Worm (Caenorhabditis elegans) whole organism, mixed stage, embryonic: ENCODE results near the gene Y71H2AM.29.

Experiments
- M03D4.4 ChIP-seq: sonication (generic microtip); optimal IDR thresholded peaks from 2 replicates; lab custom pipeline; 2017; ENCODE audit warnings: mild to moderate bottlenecking, missing genetic modification characterization, missing compliant biosample characterization
- bed-3 ChIP-seq: fragments of 200-800 bp; sonication (Bioruptor generic); optimal IDR thresholded peaks from 3 replicates; lab custom pipeline; 2018; ENCODE audit warnings: mild to moderate bottlenecking, missing genetic modification characterization, moderate library complexity, missing compliant biosample characterization
- blmp-1 ChIP-seq: fragments of 150-350 bp; optimal IDR thresholded peaks from 2 replicates; lab custom pipeline; 2014; ENCODE audit warnings: missing biosample characterization, missing genetic modification characterization
- ceh-39 ChIP-seq: fragments of 150-350 bp; optimal IDR thresholded peaks from 2 replicates; lab custom pipeline; 2014; ENCODE audit warnings: missing biosample characterization, missing genetic modification characterization
- ceh-43 ChIP-seq: fragments of 200-800 bp; sonication (Bioruptor generic); optimal IDR thresholded peaks from 2 replicates; lab custom pipeline; 2018; ENCODE audit warnings: mild to moderate bottlenecking, missing genetic modification characterization, moderate library complexity, missing compliant biosample characterization
- ceh-83 ChIP-seq: fragments of 200-800 bp; sonication (Bioruptor generic); optimal IDR thresholded peaks from 2 replicates; lab custom pipeline; 2018; ENCODE audit warnings: mild to moderate bottlenecking, missing genetic modification characterization, missing compliant biosample characterization
- cnd-1 ChIP-seq: fragments of 200-800 bp; sonication (Bioruptor generic); optimal IDR thresholded peaks from 2 replicates; lab custom pipeline; 2018; ENCODE audit warnings: mild to moderate bottlenecking, missing genetic modification characterization, missing compliant biosample characterization
- drap-1 ChIP-seq: fragments of 200-800 bp; sonication (Bioruptor generic); optimal IDR thresholded peaks from 3 replicates; lab custom pipeline; 2018; ENCODE audit warnings: mild to moderate bottlenecking, missing genetic modification characterization, missing compliant biosample characterization
- elt-1 ChIP-seq: sonication (generic microtip); optimal IDR thresholded peaks from 2 replicates; lab custom pipeline; 2017; ENCODE audit warnings: missing genetic modification characterization, mild to moderate bottlenecking, missing compliant biosample characterization, antibody characterized with exemption, moderate library complexity, borderline replicate concordance; ENCODE audit not compliant: insufficient read depth
- elt-3 ChIP-seq: fragments of 150-350 bp; optimal IDR thresholded peaks from 2 replicates; lab custom pipeline; 2014; ENCODE audit warnings: missing biosample characterization, missing genetic modification characterization
- flh-1 ChIP-seq: fragments of 200-800 bp; sonication (Bioruptor generic); optimal IDR thresholded peaks from 2 replicates; lab custom pipeline; 2018; ENCODE audit warnings: mild to moderate bottlenecking, missing genetic modification characterization, moderate library complexity, missing compliant biosample characterization
- hlh-1 ChIP-seq: fragments of 150-350 bp; optimal IDR thresholded peaks from 2 replicates; lab custom pipeline; 2014; ENCODE audit warnings: missing biosample characterization, missing genetic modification reagents, missing genetic modification characterization
- lin-13 ChIP-seq: fragments of 150-350 bp; optimal IDR thresholded peaks from 2 replicates; lab custom pipeline; 2014; ENCODE audit warnings: missing biosample characterization, missing genetic modification characterization
- mab-5 ChIP-seq: fragments of 150-350 bp; optimal IDR thresholded peaks from 2 replicates; lab custom pipeline; 2014; ENCODE audit warnings: missing biosample characterization, missing genetic modification characterization
- mep-1 ChIP-seq: fragments of 150-350 bp; optimal IDR thresholded peaks from 2 replicates; lab custom pipeline; 2017; ENCODE audit warnings: missing biosample characterization, missing genetic modification reagents, missing genetic modification characterization, inconsistent platforms
- mls-2 ChIP-seq: sonication (generic microtip); optimal IDR thresholded peaks from 2 replicates; lab custom pipeline; 2016; ENCODE audit warnings: mild to moderate bottlenecking, missing genetic modification characterization, moderate library complexity, missing compliant biosample characterization
- nhr-12 ChIP-seq: fragments of 150-350 bp; optimal IDR thresholded peaks from 2 replicates; lab custom pipeline; 2014; ENCODE audit warnings: missing biosample characterization, missing genetic modification characterization
- nhr-2 ChIP-seq: fragments of 150-350 bp; optimal IDR thresholded peaks from 2 replicates; lab custom pipeline; 2014; ENCODE audit warnings: missing biosample characterization, missing genetic modification characterization
- nhr-28 ChIP-seq: fragments of 150-350 bp; optimal IDR thresholded peaks from 2 replicates; lab custom pipeline; 2014; ENCODE audit warnings: missing biosample characterization, missing genetic modification characterization
- nhr-76 ChIP-seq: sonication (generic microtip); optimal IDR thresholded peaks from 2 replicates; lab custom pipeline; 2017; ENCODE audit warnings: missing biosample characterization, missing genetic modification characterization
- pha-4 ChIP-seq: fragments of 150-350 bp; optimal IDR thresholded peaks from 2 replicates; lab custom pipeline; 2018; ENCODE audit warnings: missing biosample characterization, missing genetic modification reagents, missing genetic modification characterization
- sem-2 ChIP-seq: fragments of 200-800 bp; sonication (Bioruptor generic); optimal IDR thresholded peaks from 2 replicates; lab custom pipeline; 2018; ENCODE audit warnings: mild to moderate bottlenecking, missing genetic modification characterization, missing compliant biosample characterization
- snpc-4 ChIP-seq: fragments of 150-350 bp; optimal IDR thresholded peaks from 2 replicates; lab custom pipeline; 2014; ENCODE audit warnings: missing biosample characterization, missing genetic modification characterization
- tbx-8 ChIP-seq: fragments of 200-800 bp; sonication (Bioruptor generic); optimal IDR thresholded peaks from 2 replicates; lab custom pipeline; 2018; ENCODE audit warnings: mild to moderate bottlenecking, missing genetic modification characterization, moderate library complexity, missing compliant biosample characterization
- unc-62 ChIP-seq: fragments of 150-350 bp; optimal IDR thresholded peaks from 2 replicates; lab custom pipeline; 2014; ENCODE audit warnings: missing biosample characterization, missing genetic modification reagents, missing genetic modification characterization
- zip-8 ChIP-seq: fragments of 150-350 bp; optimal IDR thresholded peaks from 2 replicates; lab custom pipeline; 2014; ENCODE audit warnings: missing biosample characterization, missing genetic modification characterization
- ztf-11 ChIP-seq: fragments of 150-350 bp; optimal IDR thresholded peaks from 2 replicates; lab custom pipeline; 2014; ENCODE audit warnings: missing biosample characterization, missing genetic modification characterization

Gene Y71H2AM.29

DNA sequence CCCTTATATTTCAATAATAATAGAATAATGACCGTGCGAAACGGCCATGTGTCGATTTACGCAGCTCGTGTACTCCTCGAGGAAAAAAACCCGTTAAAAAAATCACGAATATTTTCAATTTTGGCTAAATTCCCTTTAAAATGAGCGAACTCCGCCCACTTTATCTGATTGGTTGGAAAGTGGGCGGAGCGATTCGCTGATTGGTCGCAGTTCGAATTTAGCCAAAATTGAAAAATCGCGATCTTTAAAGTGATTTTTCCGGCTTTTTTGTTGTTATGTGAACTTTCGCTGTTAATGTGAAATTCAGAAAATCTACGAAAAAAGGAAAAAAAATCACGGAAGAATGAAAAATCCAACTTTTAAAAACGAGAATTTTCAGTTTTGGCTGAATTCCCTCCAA, 14.7 kb upstream of the Y71H2AM.29 start:
- no peak for TF ChIP-seq sem-2 (GFP tag; lab: Kevin White, UChicago)

DNA sequence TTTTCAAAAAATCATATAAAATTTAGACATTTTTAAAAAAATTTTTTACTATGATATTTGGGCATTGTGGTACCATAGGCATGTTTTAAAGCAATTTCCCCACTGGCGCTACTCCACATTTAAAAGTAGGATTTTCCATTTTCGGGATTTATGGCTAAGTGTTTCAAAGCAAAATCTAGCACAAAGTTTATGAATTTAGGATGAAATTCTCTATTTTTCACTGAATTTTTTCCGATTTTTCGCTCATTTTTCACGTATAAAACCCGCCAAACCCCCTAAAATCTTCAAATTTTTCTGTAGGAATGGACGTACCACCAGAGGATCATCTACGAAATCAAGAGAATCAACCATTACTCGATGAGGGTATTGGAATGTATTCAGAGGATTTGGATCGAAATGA, 13.6 kb upstream of the Y71H2AM.29 start, which contains the start of gene pipp-4P:
TSS of gene pipp-4P (plus strand) at position 301 of the 400 bp plus-strand sequence.
- no peak for TF ChIP-seq snpc-4 (tag; lab: Kevin White, UChicago)
- no peak for TF ChIP-seq nhr-76 (tag; lab: Kevin White, UChicago)
- no peak for TF ChIP-seq drap-1
- no peak for TF ChIP-seq mep-1 (tag; lab: Kevin White, UChicago)
- TF ChIP-seq M03D4.4 (tag; lab: Kevin White, UChicago): no peak
- no peak for TF ChIP-seq pha-4 (tag; lab: Kevin White, UChicago)
- TF ChIP-seq ceh-39 (tag; lab: Kevin White, UChicago): no peak
- TF ChIP-seq lin-13 (tag; lab: Kevin White, UChicago): no peak
- no peak for TF ChIP-seq nhr-12
- no peak for TF ChIP-seq ztf-11 (tag; lab: Kevin White, UChicago)
- no peak for TF ChIP-seq hlh-1 (tag; lab: Kevin White, UChicago)
- no peak for TF ChIP-seq ceh-43 (GFP tag; lab: Kevin White, UChicago)
- no peak for TF ChIP-seq bed-3 (GFP tag; lab: Kevin White, UChicago)
- TF ChIP-seq nhr-28: no peak
- TF ChIP-seq mab-5 (tag; lab: Kevin White, UChicago): no peak

DNA sequence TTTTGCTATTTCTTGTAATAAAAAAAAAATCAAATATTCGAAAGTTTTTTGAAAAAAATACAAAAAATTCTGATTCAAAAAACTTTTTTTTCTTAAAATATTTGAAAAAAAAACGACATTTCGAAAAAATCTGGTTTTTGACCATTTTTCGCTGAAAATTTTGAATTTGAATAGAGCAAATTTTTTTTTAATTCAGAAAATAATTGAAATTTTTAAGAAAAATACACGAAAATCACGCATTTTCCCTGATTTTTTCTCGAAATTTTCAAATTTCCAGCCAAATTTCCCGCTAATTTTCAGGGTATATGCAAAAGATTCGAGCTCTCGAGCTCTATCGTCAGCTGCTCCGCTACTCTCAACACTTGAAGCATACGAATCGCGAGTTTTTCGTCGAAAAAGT, 5.8 kb upstream of the Y71H2AM.29 start, which contains the start of gene Y71H2AM.1:
TSS of gene Y71H2AM.1 (plus strand) at position 301 of the 400 bp plus-strand sequence.
- TF ChIP-seq ceh-83 (no peak), nhr-2 (tag; lab: Kevin White, UChicago) (no peak), elt-1 (tag; lab: Kevin White, UChicago) (no peak), hlh-1 (tag; lab: Kevin White, UChicago) (no peak)

DNA sequence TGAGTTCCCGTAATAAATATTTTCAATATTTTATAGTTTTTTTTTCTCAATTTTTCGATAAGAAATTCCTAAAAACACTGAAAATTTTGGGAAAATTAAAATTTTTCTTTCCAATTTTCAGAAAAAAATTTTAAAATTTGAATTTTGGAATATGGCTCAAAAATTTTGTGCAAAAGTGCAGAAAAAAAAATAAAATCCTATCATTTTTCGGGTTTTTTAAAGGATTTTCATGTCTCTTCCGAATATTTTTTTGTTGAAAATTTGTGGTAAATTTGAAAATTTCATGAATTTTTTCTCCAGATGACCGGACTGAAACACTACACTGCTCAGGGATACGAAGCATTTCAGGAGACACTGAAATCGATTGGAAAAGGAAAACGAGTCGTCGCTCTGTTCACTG, 1.8 kb downstream of the Y71H2AM.29 start, which contains the start of gene txdc-17:
TSS of gene txdc-17 (plus strand) at position 301 of the 400 bp plus-strand sequence.
- TF ChIP-seq lin-13 (tag; lab: Kevin White, UChicago): no peak
- no peak for TF ChIP-seq elt-1 (tag; lab: Kevin White, UChicago)
- TF ChIP-seq sem-2 (GFP tag; lab: Kevin White, UChicago): no peak
- TF ChIP-seq snpc-4 (tag; lab: Kevin White, UChicago): no peak
- TF ChIP-seq hlh-1 (tag; lab: Kevin White, UChicago): no peak
- no peak for TF ChIP-seq nhr-12
- no peak for TF ChIP-seq tbx-8
- TF ChIP-seq flh-1 (GFP tag; lab: Kevin White, UChicago): no peak
- no peak for TF ChIP-seq blmp-1
- no peak for TF ChIP-seq cnd-1 (tag; lab: Kevin White, UChicago)
- no peak for TF ChIP-seq pha-4 (tag; lab: Kevin White, UChicago)
- TF ChIP-seq zip-8: no peak
- no peak for TF ChIP-seq ztf-11 (tag; lab: Kevin White, UChicago)
- TF ChIP-seq elt-3 (tag; lab: Kevin White, UChicago): no peak
- TF ChIP-seq unc-62: no peak

DNA sequence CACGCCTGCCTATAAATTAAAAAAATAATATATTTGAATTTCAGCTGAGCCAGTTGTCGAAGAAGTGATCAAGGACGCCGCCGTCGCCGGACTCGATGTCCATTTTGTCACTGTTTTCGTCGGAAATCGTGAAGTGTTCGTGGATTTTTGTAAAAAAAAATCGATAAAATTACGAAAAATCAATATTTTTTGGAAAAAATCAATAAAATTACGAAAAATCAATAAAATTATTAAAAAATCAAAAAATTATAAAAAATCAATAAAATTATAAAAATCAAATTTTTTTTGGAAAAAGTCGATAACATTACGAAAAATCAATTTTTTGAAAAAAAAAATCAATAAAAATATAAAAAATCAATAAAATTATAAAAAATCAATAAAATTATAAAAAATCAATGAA, 2.4 kb downstream of the Y71H2AM.29 start:
- no peak for TF ChIP-seq elt-1 (tag; lab: Kevin White, UChicago)
- TF ChIP-seq mab-5 (tag; lab: Kevin White, UChicago): no peak
- no peak for TF ChIP-seq sem-2 (GFP tag; lab: Kevin White, UChicago)

DNA sequence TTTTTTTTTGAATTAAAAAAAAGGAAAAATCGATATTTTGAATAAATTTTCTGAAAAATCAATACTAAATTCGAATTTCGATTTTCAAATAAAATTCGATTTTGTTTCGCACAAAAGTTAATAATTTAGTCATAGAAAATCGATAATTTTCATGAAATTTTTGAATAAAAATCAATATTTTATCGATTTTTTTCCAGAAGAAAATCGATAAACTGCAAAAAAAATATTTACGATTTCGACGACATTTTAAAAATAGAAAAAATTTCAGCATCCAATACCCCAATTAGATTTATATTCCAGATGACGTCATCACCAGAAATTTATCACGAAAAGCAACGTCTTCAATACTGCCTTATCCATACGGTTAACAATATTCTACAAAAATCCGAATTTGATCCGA, 3.8 kb downstream of the Y71H2AM.29 start, which contains the start of gene josd-1:
TSS of gene josd-1 (plus strand) at position 301 of the 400 bp plus-strand sequence.
- TF ChIP-seq zip-8 (peak; percentile 79), mls-2 (tag; lab: Kevin White, UChicago) (no peak)
